Worm (Caenorhabditis elegans) whole organism, L3 larva: ENCODE results near the gene dhs-18.

Experiments used
- ceh-28 ChIP-seq: fragments of 150-350 bp; optimal IDR thresholded peaks from 2 replicates; lab custom pipeline; 2014; ENCODE audit warnings: missing biosample characterization, missing genetic modification reagents, missing genetic modification characterization
- egl-27 ChIP-seq: sonication (generic microtip); optimal IDR thresholded peaks from 4 replicates; lab custom pipeline; 2017; ENCODE audit warnings: missing biosample characterization, missing genetic modification reagents, missing genetic modification characterization
- mdl-1 ChIP-seq: fragments of 150-350 bp; optimal IDR thresholded peaks from 2 replicates; lab custom pipeline; 2014; ENCODE audit warnings: missing biosample characterization, missing genetic modification characterization

DNA sequence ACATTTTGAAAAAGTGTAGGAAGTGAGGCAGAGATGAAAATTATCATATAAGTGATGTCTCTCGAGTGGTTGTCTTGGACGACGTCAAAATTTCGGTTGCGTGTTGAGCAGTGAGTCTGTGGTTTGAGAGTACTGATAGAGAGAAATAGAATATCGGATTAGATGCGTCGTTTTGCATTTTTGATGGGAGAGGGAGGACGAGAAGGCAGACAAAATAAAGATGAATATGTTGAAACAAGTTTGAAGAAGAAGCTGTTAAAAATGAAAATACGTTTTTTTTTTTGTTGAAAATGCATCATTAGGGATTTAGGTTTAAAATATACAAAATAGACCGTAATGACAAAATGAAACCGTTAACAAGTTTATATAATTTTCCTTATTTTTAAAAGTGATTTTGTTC, 16.5 kb upstream of the dhs-18 start, which contains the start of gene T04C12.9:
- TF ChIP-seq egl-27 (tag; lab: Kevin White, UChicago) (no peak), mdl-1 (tag; lab: Kevin White, UChicago) (no peak), ceh-28 (no peak)
